Worm (Caenorhabditis elegans): ENCODE measurements around the gene dsl-1.

DNA sequence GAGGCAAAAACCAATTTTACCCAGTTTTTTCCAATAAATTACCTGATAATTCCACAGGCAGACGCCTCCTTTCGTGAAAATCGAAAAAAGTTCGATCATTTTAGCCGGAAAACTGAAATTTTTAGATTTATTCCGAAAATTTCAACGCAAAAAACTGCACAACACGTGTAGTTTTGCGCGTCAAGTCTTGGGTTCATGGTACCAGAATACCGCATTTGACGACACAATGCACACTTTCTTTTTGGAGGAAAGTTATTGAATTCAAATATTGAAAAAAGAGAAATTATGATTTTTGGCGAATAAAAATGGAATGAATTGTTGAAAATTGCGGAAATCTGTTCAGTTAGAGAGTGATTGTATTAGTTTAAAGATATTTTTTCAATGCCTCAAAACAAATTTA is 31.8 kb upstream of the dsl-1 start, which contains the start of gene F38A1.8:
- TF ChIP-seq mab-5 (tag; optimal IDR thresholded peaks at IDR 0.05) (no peak), unc-62 (GFP tag; optimal IDR thresholded peaks at IDR 0.05) (no peak), mls-2 (tag; optimal IDR thresholded peaks at IDR 0.05) (no peak), ces-1 (GFP tag; optimal IDR thresholded peaks at IDR 0.05) (no peak), pha-4 (tag; optimal IDR thresholded peaks at IDR 0.05) (peak; percentile 32)

Measured in whole organism, mixed stage, embryonic.